Fruit fly (Drosophila melanogaster): ENCODE measurements around the gene Remo.

Remo gene

DNA sequence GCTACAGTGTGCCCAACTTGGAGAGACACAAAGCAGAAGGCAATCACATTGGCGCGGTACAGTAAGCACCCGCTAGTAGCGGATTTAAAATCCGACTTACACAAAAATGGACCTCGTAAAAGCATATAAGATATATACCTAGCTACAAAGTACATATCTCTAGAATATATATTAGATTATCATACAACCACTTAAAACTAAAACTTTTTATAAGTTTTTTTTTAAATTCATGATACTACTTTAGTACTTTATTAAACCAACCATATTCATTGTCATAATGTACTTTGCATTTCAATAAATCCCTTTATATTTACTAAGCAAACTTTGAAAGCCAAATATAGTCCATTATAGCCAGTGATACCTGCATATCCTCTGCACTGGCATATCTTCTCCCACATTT lies 12.7 kb upstream of the Remo start:
- TF ChIP-seq fd85E (GFP tag; optimal IDR thresholded peaks at IDR 0.05) (no peak), CG10669 (GFP tag; optimal IDR thresholded peaks at IDR 0.05) (peak; percentile 67), eg (GFP tag; IDR thresholded peaks at IDR 0.05) (peak; percentile 5; the same call in 1 of the 3 replicates), dac (GFP tag; optimal IDR thresholded peaks at IDR 0.05) (peak; percentile 27), ss (GFP tag; optimal IDR thresholded peaks at IDR 0.05) (peak; percentile 55 to 73), Lpt (GFP tag; optimal IDR thresholded peaks at IDR 0.05) (peak; percentile 46), Hr38 (GFP tag; optimal IDR thresholded peaks at IDR 0.05) (no peak), Smox (GFP tag; optimal IDR thresholded peaks at IDR 0.05) (peak; percentile 65), Sox102F (GFP tag; optimal IDR thresholded peaks at IDR 0.05) (peak; percentile 46), CG34406 (GFP tag; optimal IDR thresholded peaks at IDR 0.05) (peak; percentile 81), Gug (GFP tag; IDR thresholded peaks at IDR 0.05) (peak; percentile 17; the same call in 1 of the 2 replicates), net (GFP tag; optimal IDR thresholded peaks at IDR 0.05) (peak; percentile 61), CG6854 (GFP tag; optimal IDR thresholded peaks at IDR 0.05) (no peak), CG4318 (GFP tag; optimal IDR thresholded peaks at IDR 0.05) (peak; percentile 52), CG1621 (tag; optimal IDR thresholded peaks at IDR 0.05) (peak; percentile 48), CG9139 (GFP tag; optimal IDR thresholded peaks at IDR 0.05) (peak; percentile 49), Eip78C (GFP tag) (peak; percentile 82), Met (GFP tag; optimal IDR thresholded peaks at IDR 0.05) (peak; percentile 62), OdsH (GFP tag; optimal IDR thresholded peaks at IDR 0.05) (peak; percentile 82), Hr4 (GFP tag; optimal IDR thresholded peaks at IDR 0.05) (peak; percentile 31), CG8119 (GFP tag; IDR thresholded peaks at IDR 0.05) (peak; percentile 75), topi (GFP tag; optimal IDR thresholded peaks at IDR 0.05) (peak; percentile 74), CG6808 (GFP tag; optimal IDR thresholded peaks at IDR 0.05) (peak; percentile 80), salr (GFP tag; optimal IDR thresholded peaks at IDR 0.05) (peak; percentile 3 to 78), cyc (GFP tag; optimal IDR thresholded peaks at IDR 0.05) (peak; percentile 73), dsx (GFP tag; optimal IDR thresholded peaks at IDR 0.05; ENCODE audit: poor library complexity, severe bottlenecking) (peak; percentile 1), svp (GFP tag) (peak; percentile 10), Eip75B (GFP tag; optimal IDR thresholded peaks at IDR 0.05) (no peak), lz (GFP tag; optimal IDR thresholded peaks at IDR 0.05) (peak; percentile 51), acj6 (GFP tag; optimal IDR thresholded peaks at IDR 0.05) (peak; percentile 67), vri (GFP tag; optimal IDR thresholded peaks at IDR 0.05) (no peak), esn (GFP tag; optimal IDR thresholded peaks at IDR 0.05) (peak; percentile 77), CG6163 (GFP tag; IDR thresholded peaks at IDR 0.05) (no peak), CG11294 (GFP tag; IDR thresholded peaks at IDR 0.05) (peak; percentile 47; the same call in 1 of the 2 replicates), Ets96B (tag; optimal IDR thresholded peaks at IDR 0.05) (peak; percentile 73), achi (GFP tag; optimal IDR thresholded peaks at IDR 0.05) (peak; percentile 78), Sox14 (GFP tag; optimal IDR thresholded peaks at IDR 0.05) (peak; percentile 44), Sox15 (GFP tag; optimal IDR thresholded peaks at IDR 0.05) (peak; percentile 71), CG32006 (GFP tag; optimal IDR thresholded peaks at IDR 0.05) (peak; percentile 82), Blimp-1 (GFP tag; optimal IDR thresholded peaks at IDR 0.05) (peak; percentile 53), CG15336 (GFP tag; IDR thresholded peaks at IDR 0.05) (peak; percentile 57), Eip93F (GFP tag; optimal IDR thresholded peaks at IDR 0.05) (peak; percentile 9), CG10631 (GFP tag; optimal IDR thresholded peaks at IDR 0.05) (peak; percentile 80), CG16779 (tag; optimal IDR thresholded peaks at IDR 0.05) (peak; percentile 4), Ets21C (GFP tag; optimal IDR thresholded peaks at IDR 0.05) (peak; percentile 26), CG8319 (GFP tag; optimal IDR thresholded peaks at IDR 0.05) (peak; percentile 47), fd59A (GFP tag; optimal IDR thresholded peaks at IDR 0.05) (peak; percentile 71), CG8632 (GFP tag; optimal IDR thresholded peaks at IDR 0.05) (peak; percentile 78), CG3919 (GFP tag; optimal IDR thresholded peaks at IDR 0.05) (peak; percentile 75), CG3032 (tag; optimal IDR thresholded peaks at IDR 0.05) (peak; percentile 81), pdm3 (GFP tag; optimal IDR thresholded peaks at IDR 0.05) (peak; percentile 60), CG31627 (GFP tag; optimal IDR thresholded peaks at IDR 0.05) (peak; percentile 48)
